Worm (Caenorhabditis elegans) whole organism, L1 larva: ENCODE results near the gene nlp-53.

Experiments
- egl-27 ChIP-seq, 2 experiments: fragments of 150-350 bp in 1 of 2; sonication (generic microtip); optimal IDR thresholded peaks; 3 replicates each; lab custom pipeline; 2017 to 2018; ENCODE audit warnings: missing biosample characterization in 2 of 2, missing genetic modification characterization in 2 of 2, missing genetic modification reagents in 2 of 2
- elt-2 ChIP-seq: sonication (generic microtip); optimal IDR thresholded peaks from 2 replicates; lab custom pipeline; 2016; ENCODE audit warnings: missing genetic modification characterization, mild to moderate bottlenecking, inconsistent platforms, missing compliant biosample characterization, missing genetic modification reagents
- elt-3 ChIP-seq, 6 experiments: fragments of 150-350 bp in 1 of 6; sonication (generic microtip); optimal IDR thresholded peaks; 2 replicates each; lab custom pipeline; 2017 to 2018; ENCODE audit warnings: missing biosample characterization in 6 of 6, missing genetic modification characterization in 6 of 6, inconsistent platforms in 1 of 6
- lin-13 ChIP-seq: fragments of 150-350 bp; optimal IDR thresholded peaks from 2 replicates; lab custom pipeline; 2014; ENCODE audit warnings: missing biosample characterization, missing genetic modification reagents, missing genetic modification characterization
- nhr-76 ChIP-seq: sonication (generic microtip); optimal IDR thresholded peaks from 2 replicates; lab custom pipeline; 2017; ENCODE audit warnings: missing biosample characterization, missing genetic modification characterization
- skn-1 ChIP-seq: fragments of 150-350 bp; optimal IDR thresholded peaks from 2 replicates; lab custom pipeline; 2014; ENCODE audit warnings: missing biosample characterization, missing genetic modification characterization
- ztf-11 ChIP-seq, 2 experiments: sonication (generic microtip); optimal IDR thresholded peaks; 2 replicates each; lab custom pipeline; 2016 to 2017; ENCODE audit warnings: missing genetic modification characterization in 2 of 2, missing biosample characterization in 1 of 2, missing compliant biosample characterization in 1 of 2

ce11 chrX:13591175-13591574, 27.5 kb upstream of the nlp-53 start, which contains the start of gene col-44:
- no peak for TF ChIP-seq lin-13 (GFP tag; lab: Kevin White, UChicago)
- TF ChIP-seq elt-3 (tag; optimal IDR thresholded peaks at IDR 0.05; lab: Kevin White, UChicago), result no peak
- no peak for TF ChIP-seq ztf-11 (tag; optimal IDR thresholded peaks at IDR 0.05; lab: Kevin White, UChicago)
- TF ChIP-seq skn-1 (tag; lab: Kevin White, UChicago), result no peak
- TF ChIP-seq egl-27 (tag; optimal IDR thresholded peaks at IDR 0.05; lab: Kevin White, UChicago), result no peak
- no peak for TF ChIP-seq elt-2 (tag; lab: Kevin White, UChicago)
- no peak for TF ChIP-seq nhr-76 (tag; lab: Kevin White, UChicago)
